Fruit fly (Drosophila melanogaster) whole organism, embryonic: Measurements from ENCODE around the gene CG11723.

Source experiments
- ATbp ChIP-seq: fragments of 200-800 bp; sonication (Bioruptor generic); optimal IDR thresholded peaks from 2 replicates; lab custom pipeline; 2017; ENCODE audit warnings: missing biosample characterization, mild to moderate bottlenecking, missing genetic modification characterization, missing genetic modification reagents
- Aef1 ChIP-seq: fragments of 200-800 bp; sonication (Bioruptor generic); IDR thresholded peaks from 3 replicates; pipeline ENCODE4 v1.3.6; 2022; ENCODE audit warnings: missing biosample characterization, missing genetic modification characterization
- CG10979 ChIP-seq: fragments of 200-800 bp; sonication (Bioruptor generic); optimal IDR thresholded peaks from 2 replicates; lab custom pipeline; 2018; ENCODE audit warnings: missing biosample characterization, mild to moderate bottlenecking, missing genetic modification characterization, moderate library complexity
- CG11504 ChIP-seq: fragments of 200-800 bp; sonication (Bioruptor generic); optimal IDR thresholded peaks from 3 replicates; lab custom pipeline; 2019; ENCODE audit warnings: missing biosample characterization, mild to moderate bottlenecking, missing genetic modification characterization, moderate library complexity
- CG12219 ChIP-seq: fragments of 200-800 bp; sonication (Bioruptor generic); optimal IDR thresholded peaks from 3 replicates; lab custom pipeline; 2018; ENCODE audit warnings: missing biosample characterization, mild to moderate bottlenecking, missing genetic modification characterization
- CG12769 ChIP-seq: fragments of 200-800 bp; sonication (Bioruptor generic); optimal IDR thresholded peaks from 2 replicates; lab custom pipeline; 2019; ENCODE audit warnings: missing biosample characterization, mild to moderate bottlenecking, missing genetic modification characterization, moderate library complexity
- CG13624 ChIP-seq: fragments of 200-800 bp; sonication (Bioruptor generic); optimal IDR thresholded peaks from 2 replicates; lab custom pipeline; 2016; ENCODE audit warnings: missing biosample characterization, missing genetic modification characterization
- CG14710 ChIP-seq: fragments of 200-800 bp; sonication (Bioruptor generic); optimal IDR thresholded peaks from 3 replicates; lab custom pipeline; 2019; ENCODE audit warnings: missing biosample characterization, mild to moderate bottlenecking, missing genetic modification characterization, moderate library complexity
- CG15479 ChIP-seq: fragments of 200-800 bp; sonication (Bioruptor generic); optimal IDR thresholded peaks from 3 replicates; lab custom pipeline; 2019; ENCODE audit warnings: missing biosample characterization, mild to moderate bottlenecking, missing genetic modification characterization, moderate library complexity
- CG17328 ChIP-seq: fragments of 200-800 bp; sonication (Bioruptor generic); IDR thresholded peaks from 2 replicates; pipeline ENCODE4 v1.3.6; 2022; ENCODE audit warnings: missing biosample characterization, missing genetic modification characterization
- CG18262 ChIP-seq: fragments of 200-800 bp; optimal IDR thresholded peaks from 3 replicates; lab custom pipeline; 2019; ENCODE audit warnings: missing biosample characterization, mild to moderate bottlenecking, missing genetic modification characterization, moderate library complexity
- CG2678 ChIP-seq: fragments of 200-800 bp; sonication (Bioruptor generic); optimal IDR thresholded peaks from 3 replicates; lab custom pipeline; 2019; ENCODE audit warnings: missing biosample characterization, mild to moderate bottlenecking, missing genetic modification characterization, moderate library complexity
- CG4328 ChIP-seq: fragments of 200-800 bp; sonication (Bioruptor generic); optimal IDR thresholded peaks from 3 replicates; lab custom pipeline; 2017; ENCODE audit warnings: missing biosample characterization, missing genetic modification reagents, missing genetic modification characterization
- CG4360 ChIP-seq: fragments of 200-800 bp; sonication (Bioruptor generic); IDR thresholded peaks from 2 replicates; pipeline ENCODE4 v1.3.6; 2022; ENCODE audit warnings: missing biosample characterization, missing genetic modification characterization
- CG6654 ChIP-seq: fragments of 200-800 bp; sonication (Bioruptor generic); optimal IDR thresholded peaks from 2 replicates; lab custom pipeline; 2017; ENCODE audit warnings: missing biosample characterization, mild to moderate bottlenecking, missing genetic modification characterization
- CG7839 ChIP-seq: fragments of 200-800 bp; sonication (Bioruptor generic); optimal IDR thresholded peaks from 3 replicates; lab custom pipeline; 2018; ENCODE audit warnings: missing biosample characterization, mild to moderate bottlenecking, missing genetic modification characterization, moderate library complexity
- CG8924 ChIP-seq: fragments of 200-800 bp; optimal IDR thresholded peaks from 3 replicates; lab custom pipeline; 2019; ENCODE audit warnings: missing biosample characterization, mild to moderate bottlenecking, missing genetic modification characterization, moderate library complexity
- CHES-1-like ChIP-seq: fragments of 200-800 bp; sonication (Bioruptor generic); optimal IDR thresholded peaks from 2 replicates; lab custom pipeline; 2016; ENCODE audit warnings: missing biosample characterization, missing genetic modification characterization
- D ChIP-seq, 2 experiments: fragments of 200-800 bp in 1 of 2; fragments of >200 bp in 1 of 2; sonication (Bioruptor generic) in 1 of 2; optimal IDR thresholded peaks; 2 replicates in 1 of 2; 3 replicates in 1 of 2; lab custom pipeline; 2017; ENCODE audit warnings: mild to moderate bottlenecking in 1 of 2, missing biosample characterization in 1 of 2, missing genetic modification characterization in 1 of 2, missing genetic modification reagents in 1 of 2
- Gug ChIP-seq: fragments of 200-800 bp; sonication (Bioruptor generic); IDR thresholded peaks from 4 replicates; pipeline ENCODE4 v1.3.6; 2022; ENCODE audit warnings: missing biosample characterization, missing genetic modification characterization
- HLHmδ ChIP-seq: fragments of 200-800 bp; sonication (Bioruptor generic); optimal IDR thresholded peaks from 2 replicates; lab custom pipeline; 2018; ENCODE audit warnings: missing biosample characterization, mild to moderate bottlenecking, missing genetic modification characterization, moderate library complexity
- HmgD ChIP-seq: fragments of 200-800 bp; sonication (Bioruptor generic); optimal IDR thresholded peaks from 3 replicates; lab custom pipeline; 2016; ENCODE audit warnings: missing biosample characterization, missing genetic modification characterization
- Hmx ChIP-seq: fragments of 200-800 bp; sonication (Bioruptor generic); optimal IDR thresholded peaks from 2 replicates; lab custom pipeline; 2016; ENCODE audit warnings: missing biosample characterization, missing genetic modification characterization
- Hr51 ChIP-seq, 2 experiments: fragments of 200-800 bp; sonication (Bioruptor generic); optimal IDR thresholded peaks; 2 replicates in 1 of 2; 3 replicates in 1 of 2; lab custom pipeline; 2016 to 2018; ENCODE audit warnings: missing biosample characterization in 2 of 2, missing genetic modification characterization in 2 of 2, mild to moderate bottlenecking in 1 of 2, moderate library complexity in 1 of 2
- Mes4 ChIP-seq: fragments of 200-800 bp; sonication (Bioruptor generic); optimal IDR thresholded peaks from 2 replicates; lab custom pipeline; 2016; ENCODE audit warnings: missing biosample characterization, missing genetic modification characterization
- Pdp1 ChIP-seq, 2 experiments: fragments of 200-800 bp; sonication (Bioruptor generic); optimal IDR thresholded peaks; 3 replicates each; lab custom pipeline; 2016; ENCODE audit warnings: missing biosample characterization in 2 of 2, missing genetic modification characterization in 2 of 2, mild to moderate bottlenecking in 1 of 2, moderate library complexity in 1 of 2
- Ptx1 ChIP-seq: fragments of 200-800 bp; sonication (Bioruptor generic); IDR thresholded peaks from 2 replicates; pipeline ENCODE4 v1.3.6; 2022; ENCODE audit warnings: missing biosample characterization, missing genetic modification characterization
- YL-1 ChIP-seq: fragments of 200-800 bp; sonication (Bioruptor generic); optimal IDR thresholded peaks from 3 replicates; lab custom pipeline; 2017; ENCODE audit warnings: missing biosample characterization, mild to moderate bottlenecking, missing genetic modification characterization
- al ChIP-seq: fragments of 200-800 bp; sonication (Bioruptor generic); IDR thresholded peaks from 2 replicates; pipeline ENCODE4 v1.3.6; 2022; ENCODE audit warnings: missing biosample characterization, missing genetic modification characterization
- ase ChIP-seq: fragments of 200-800 bp; sonication (Bioruptor generic); IDR thresholded peaks from 3 replicates; pipeline ENCODE4 v1.3.6; 2022; ENCODE audit warnings: missing biosample characterization, missing genetic modification characterization
- bbx ChIP-seq: fragments of 200-800 bp; sonication (Bioruptor generic); IDR thresholded peaks from 2 replicates; pipeline ENCODE4 v1.3.6; 2022; ENCODE audit warnings: missing biosample characterization, missing genetic modification characterization; ENCODE audit not compliant: partially characterized antibody
- cg ChIP-seq: fragments of 200-800 bp; sonication (Bioruptor generic); optimal IDR thresholded peaks from 3 replicates; lab custom pipeline; 2019; ENCODE audit warnings: missing biosample characterization, mild to moderate bottlenecking, missing genetic modification characterization, moderate library complexity
- ci ChIP-seq: fragments of 200-800 bp; sonication (Bioruptor generic); IDR thresholded peaks from 3 replicates; pipeline ENCODE4 v1.3.6; 2022; ENCODE audit warnings: missing biosample characterization, missing genetic modification characterization
- dmrt11E ChIP-seq: fragments of 200-800 bp; sonication (Bioruptor generic); optimal IDR thresholded peaks from 3 replicates; lab custom pipeline; 2018; ENCODE audit warnings: missing biosample characterization, mild to moderate bottlenecking, missing genetic modification characterization, moderate library complexity
- dmrt99B ChIP-seq: fragments of 200-800 bp; sonication (Bioruptor generic); optimal IDR thresholded peaks from 2 replicates; lab custom pipeline; 2018; ENCODE audit warnings: missing biosample characterization, mild to moderate bottlenecking, missing genetic modification characterization, moderate library complexity
- eve ChIP-seq, 2 experiments: fragments of >200 bp; optimal IDR thresholded peaks; 2 replicates each; lab custom pipeline; 2017; ENCODE audit warnings: missing biosample characterization in 2 of 2, missing genetic modification characterization in 2 of 2
- gem ChIP-seq: fragments of 200-800 bp; sonication (Bioruptor generic); optimal IDR thresholded peaks from 2 replicates; lab custom pipeline; 2019; ENCODE audit warnings: missing biosample characterization, mild to moderate bottlenecking, missing genetic modification characterization, moderate library complexity
- grn ChIP-seq: fragments of 200-800 bp; sonication (Bioruptor generic); optimal IDR thresholded peaks from 3 replicates; lab custom pipeline; 2017; ENCODE audit warnings: missing biosample characterization, missing genetic modification characterization
- luna ChIP-seq: fragments of 200-800 bp; sonication (Bioruptor generic); optimal IDR thresholded peaks from 2 replicates; lab custom pipeline; 2016; ENCODE audit warnings: missing biosample characterization, missing genetic modification characterization
- phol ChIP-seq: fragments of 200-800 bp; sonication (Bioruptor generic); optimal IDR thresholded peaks from 3 replicates; lab custom pipeline; 2018; ENCODE audit warnings: missing biosample characterization, mild to moderate bottlenecking, missing genetic modification characterization, moderate library complexity
- prd ChIP-seq, 3 experiments: fragments of >200 bp in 2 of 3; fragments of 200-800 bp in 1 of 3; sonication (Bioruptor generic) in 1 of 3; optimal IDR thresholded peaks in 2 of 3; IDR thresholded peaks in 1 of 3; 2 replicates in 2 of 3; 3 replicates in 1 of 3; pipeline versions ENCODE4 v1.3.6 to Lab custom; 2017 to 2022; ENCODE audit warnings: missing biosample characterization in 1 of 3, missing genetic modification characterization in 1 of 3
- pros ChIP-seq: fragments of 200-800 bp; sonication (Bioruptor generic); optimal IDR thresholded peaks from 3 replicates; lab custom pipeline; 2019; ENCODE audit warnings: missing biosample characterization, mild to moderate bottlenecking, missing genetic modification characterization, moderate library complexity
- row ChIP-seq: fragments of 200-800 bp; sonication (Bioruptor generic); IDR thresholded peaks from 3 replicates; pipeline ENCODE4 v1.3.6; 2022; ENCODE audit warnings: missing biosample characterization, missing genetic modification characterization
- trem ChIP-seq: fragments of 200-800 bp; optimal IDR thresholded peaks from 3 replicates; lab custom pipeline; 2019; ENCODE audit warnings: missing biosample characterization, mild to moderate bottlenecking, missing genetic modification characterization, moderate library complexity
- ttk ChIP-seq: fragments of 200-800 bp; sonication (Bioruptor generic); IDR thresholded peaks from 2 replicates; pipeline ENCODE4 v2.1.2; 2022; ENCODE audit warnings: missing biosample characterization, missing genetic modification characterization
- zen ChIP-seq: fragments of 200-800 bp; sonication (Bioruptor generic); optimal IDR thresholded peaks from 3 replicates; lab custom pipeline; 2018; ENCODE audit warnings: missing biosample characterization, mild to moderate bottlenecking, missing genetic modification characterization, moderate library complexity
- zen2 ChIP-seq: fragments of 200-800 bp; sonication (Bioruptor generic); IDR thresholded peaks from 3 replicates; pipeline ENCODE4 v1.3.6; 2022; ENCODE audit warnings: missing biosample characterization, missing genetic modification characterization; ENCODE audit not compliant: partially characterized antibody

The CG11723 gene

DNA sequence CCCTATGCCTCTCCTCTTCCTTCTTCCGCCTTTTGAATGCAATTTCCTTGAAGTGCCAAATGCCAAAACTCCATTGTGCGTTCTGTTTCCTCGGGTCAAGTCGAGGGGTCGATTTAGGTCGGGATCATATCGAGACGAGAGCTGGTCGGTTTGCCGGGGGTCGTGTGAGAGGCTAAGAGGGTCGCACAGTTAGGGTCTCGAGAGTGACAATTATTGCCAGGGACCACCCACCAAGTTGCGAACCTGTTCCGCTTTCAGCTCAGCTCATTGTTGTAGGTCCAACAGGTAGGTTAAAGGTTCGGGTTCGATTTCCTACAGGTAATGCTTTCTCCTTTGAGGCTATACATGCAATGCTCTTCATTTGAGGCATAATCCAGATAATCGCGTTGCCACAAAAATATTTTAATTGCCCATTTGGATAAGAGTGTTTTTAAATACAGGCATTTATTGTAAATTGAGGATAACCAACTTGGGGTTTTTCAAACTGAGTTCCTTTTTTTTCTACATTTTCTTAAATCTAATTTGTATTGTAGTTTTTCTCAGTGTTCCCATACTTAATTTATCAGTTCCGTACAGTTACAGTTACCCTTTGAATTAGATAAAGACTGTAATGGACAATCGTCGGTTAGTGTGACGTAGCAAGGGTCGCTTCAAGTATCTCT lies 25.5 kb upstream of the CG11723 start (continued):
- TF ChIP-seq CG4360 (GFP tag; lab: Robert Waterston, UW) = 0 out of 2 replicates have a peak, but pooled peaks have one; percentile 16
- TF ChIP-seq Aef1 (GFP tag; lab: Robert Waterston, UW) = no peak
- no peak for TF ChIP-seq trem (tag; lab: Kevin White, UChicago)
- TF ChIP-seq pros (GFP tag; lab: Kevin White, UChicago) = peak; percentile 38
- TF ChIP-seq ci = 0 out of 3 replicates have a peak, but pooled peaks have one; percentile 8
- TF ChIP-seq Gug (GFP tag; lab: Robert Waterston, UW) = no peak
- peak; percentile 4 for TF ChIP-seq dmrt11E (tag; lab: Kevin White, UChicago)
- TF ChIP-seq CG6654 = no peak
- peak in 1 of 2 experiments; percentile 37 for TF ChIP-seq Pdp1 (GFP tag; optimal IDR thresholded peaks at IDR 0.05; lab: Kevin White, UChicago)
- peak; percentile 98 for TF ChIP-seq D (optimal IDR thresholded peaks at IDR 0.05; lab: Kevin White, UChicago)
- TF ChIP-seq D (GFP tag; optimal IDR thresholded peaks at IDR 0.05; lab: Kevin White, UChicago) = no peak
- no peak for TF ChIP-seq bbx
- no peak for TF ChIP-seq Hmx
- TF ChIP-seq zen (tag; lab: Kevin White, UChicago) = peak; percentile 54
- peak in 1 of 2 experiments; percentile 41 for TF ChIP-seq eve (GFP tag; optimal IDR thresholded peaks at IDR 0.05; lab: Kevin White, UChicago)
- no peak for TF ChIP-seq Mes4 (GFP tag; lab: Kevin White, UChicago)
- TF ChIP-seq HmgD = no peak
- no peak for TF ChIP-seq ATbp (GFP tag; lab: Kevin White, UChicago)
- TF ChIP-seq prd (optimal IDR thresholded peaks at IDR 0.05; lab: Kevin White, UChicago) = no peak
- peak; percentile 26; the same call in 1 of the 3 replicates for TF ChIP-seq prd (GFP tag; IDR thresholded peaks at IDR 0.05; lab: Robert Waterston, UW)
- TF ChIP-seq CG15479 (GFP tag; lab: Kevin White, UChicago) = peak; percentile 92
- TF ChIP-seq CG10979 = peak; percentile 37
- TF ChIP-seq CG17328 (GFP tag; lab: Robert Waterston, UW) = no peak
- no peak for TF ChIP-seq al (GFP tag; lab: Robert Waterston, UW)
- peak; percentile 33; the same call in 1 of the 2 replicates for TF ChIP-seq Ptx1
- TF ChIP-seq phol (tag; lab: Kevin White, UChicago) = peak; percentile 7
- peak; percentile 5 for TF ChIP-seq dmrt99B (tag; lab: Kevin White, UChicago)
- TF ChIP-seq YL-1 (GFP tag; lab: Kevin White, UChicago) = no peak
- no peak for TF ChIP-seq luna
- peak; percentile 34 for TF ChIP-seq CG18262 (tag; lab: Kevin White, UChicago)
- no peak for TF ChIP-seq CG12219
- TF ChIP-seq CG8924 (tag; lab: Kevin White, UChicago) = no peak
- TF ChIP-seq CG13624 (GFP tag; lab: Kevin White, UChicago) = peak; percentile 8
- TF ChIP-seq zen2 (GFP tag; lab: Robert Waterston, UW) = no peak
- no peak for TF ChIP-seq ttk (GFP tag; lab: Robert Waterston, UW)
- peak; percentile 4 for TF ChIP-seq CG7839
- TF ChIP-seq Hr51 (GFP tag; optimal IDR thresholded peaks at IDR 0.05; lab: Kevin White, UChicago) = peak in 1 of 2 experiments; percentile 13
- TF ChIP-seq grn (GFP tag; lab: Kevin White, UChicago) = peak; percentile 4
- TF ChIP-seq CG2678 = peak; percentile 12
- TF ChIP-seq CHES-1-like (GFP tag; lab: Kevin White, UChicago) = no peak
- peak; percentile 8 for TF ChIP-seq CG14710 (tag; lab: Kevin White, UChicago)
- TF ChIP-seq cg (GFP tag; lab: Kevin White, UChicago) = no peak
- peak; percentile 9 for TF ChIP-seq CG11504 (tag; lab: Kevin White, UChicago)
- TF ChIP-seq gem (tag; lab: Kevin White, UChicago) = peak; percentile 49
- TF ChIP-seq ase (GFP tag; lab: Robert Waterston, UW) = no peak
- no peak for TF ChIP-seq CG12769 (tag; lab: Kevin White, UChicago)
- peak; percentile 29; the same call in 2 of the 3 replicates for TF ChIP-seq row (GFP tag; lab: Robert Waterston, UW)
- no peak for TF ChIP-seq CG4328 (GFP tag; lab: Kevin White, UChicago)
- no peak for TF ChIP-seq HLHmδ (GFP tag; lab: Kevin White, UChicago)
